Fruit fly (Drosophila melanogaster): ENCODE results near the gene Cyp313a1.

dm6 chr3R:14526657-14527056 is 5.8 kb downstream of the Cyp313a1 start:
- TF ChIP-seq CTCF (optimal IDR thresholded peaks at IDR 0.05) (no peak), CG8478 (optimal IDR thresholded peaks at IDR 0.05) (no peak)

All from S2 (cell line).